Fruit fly (Drosophila melanogaster) whole organism, prepupa: ENCODE measurements around the gene CG43675.

ENCODE experiments used
- Blimp-1 ChIP-seq: fragments of 200-800 bp; sonication (Bioruptor generic); optimal IDR thresholded peaks from 3 replicates; lab custom pipeline; 2017; ENCODE audit warnings: missing biosample characterization, missing genetic modification characterization, mild to moderate bottlenecking, moderate library complexity, missing genetic modification reagents
- CG10669 ChIP-seq: fragments of 200-800 bp; sonication (Bioruptor generic); optimal IDR thresholded peaks from 3 replicates; lab custom pipeline; 2018; ENCODE audit warnings: missing biosample characterization, mild to moderate bottlenecking, missing genetic modification characterization, moderate library complexity
- CG11294 ChIP-seq: fragments of 200-800 bp; sonication (Bioruptor generic); IDR thresholded peaks from 2 replicates; pipeline ENCODE4 v1.3.6; 2022; ENCODE audit warnings: missing biosample characterization, missing genetic modification characterization
- CG11762 ChIP-seq: fragments of 200-800 bp; sonication (Bioruptor generic); optimal IDR thresholded peaks from 3 replicates; lab custom pipeline; 2016; ENCODE audit warnings: missing biosample characterization, missing genetic modification characterization; ENCODE audit not compliant: insufficient read depth
- CG11902 ChIP-seq: fragments of 200-800 bp; sonication (Bioruptor generic); optimal IDR thresholded peaks from 3 replicates; lab custom pipeline; 2016; ENCODE audit warnings: missing biosample characterization, missing genetic modification characterization
- CG15336 ChIP-seq: fragments of 200-800 bp; sonication (Bioruptor generic); IDR thresholded peaks from 2 replicates; pipeline ENCODE4 v1.3.6; 2022; ENCODE audit warnings: missing biosample characterization, missing genetic modification characterization
- CG16779 ChIP-seq: fragments of 200-800 bp; sonication (Bioruptor generic); optimal IDR thresholded peaks from 3 replicates; lab custom pipeline; 2017; ENCODE audit warnings: missing biosample characterization, mild to moderate bottlenecking, missing genetic modification characterization
- CG32006 ChIP-seq: fragments of 200-800 bp; sonication (Bioruptor generic); optimal IDR thresholded peaks from 3 replicates; lab custom pipeline; 2017; ENCODE audit warnings: missing biosample characterization, mild to moderate bottlenecking, missing genetic modification characterization
- CG34406 ChIP-seq: fragments of 200-800 bp; sonication (Bioruptor generic); optimal IDR thresholded peaks from 3 replicates; lab custom pipeline; 2016; ENCODE audit warnings: missing biosample characterization, missing genetic modification characterization
- CG6163 ChIP-seq: fragments of 200-800 bp; sonication (Bioruptor generic); IDR thresholded peaks from 3 replicates; pipeline ENCODE4 v1.3.6; 2022; ENCODE audit warnings: missing biosample characterization, missing genetic modification characterization
- CG6792 ChIP-seq: fragments of 200-800 bp; sonication (Bioruptor generic); optimal IDR thresholded peaks from 3 replicates; lab custom pipeline; 2016; ENCODE audit warnings: missing biosample characterization, missing genetic modification characterization
- CG6808 ChIP-seq: fragments of 200-800 bp; sonication (Bioruptor generic); optimal IDR thresholded peaks from 3 replicates; lab custom pipeline; 2017; ENCODE audit warnings: missing biosample characterization, missing genetic modification characterization, mild to moderate bottlenecking, moderate library complexity, missing genetic modification reagents
- CG6854 ChIP-seq: fragments of 200-800 bp; sonication (Bioruptor generic); optimal IDR thresholded peaks from 2 replicates; lab custom pipeline; 2017; ENCODE audit warnings: missing biosample characterization, mild to moderate bottlenecking, missing genetic modification characterization
- CG7368 ChIP-seq: fragments of 200-800 bp; sonication (Bioruptor generic); optimal IDR thresholded peaks from 3 replicates; lab custom pipeline; 2016; ENCODE audit warnings: missing biosample characterization, missing genetic modification characterization
- CG8119 ChIP-seq: fragments of 200-800 bp; sonication (Bioruptor generic); IDR thresholded peaks from 3 replicates; pipeline ENCODE4 v1.3.6; 2022; ENCODE audit warnings: missing biosample characterization, missing genetic modification characterization
- CG8319 ChIP-seq: fragments of 200-800 bp; sonication (Bioruptor generic); optimal IDR thresholded peaks from 3 replicates; lab custom pipeline; 2016; ENCODE audit warnings: missing biosample characterization, missing genetic modification characterization
- CG9139 ChIP-seq: fragments of 200-800 bp; sonication (Bioruptor generic); optimal IDR thresholded peaks from 3 replicates; lab custom pipeline; 2017; ENCODE audit warnings: missing biosample characterization, mild to moderate bottlenecking, missing genetic modification characterization
- Eip75B ChIP-seq: fragments of 200-800 bp; sonication (Bioruptor generic); optimal IDR thresholded peaks from 3 replicates; lab custom pipeline; 2016; ENCODE audit warnings: missing biosample characterization, missing genetic modification characterization
- Eip78C ChIP-seq: fragments of 200-800 bp; sonication (Bioruptor generic); peaks from one replicate; lab custom pipeline; 2016; ENCODE audit warnings: missing biosample characterization, missing genetic modification characterization
- Eip93F ChIP-seq: fragments of 200-800 bp; sonication (Bioruptor generic); optimal IDR thresholded peaks from 2 replicates; lab custom pipeline; 2016; ENCODE audit warnings: missing biosample characterization, mild to moderate bottlenecking, missing genetic modification characterization
- Ets96B ChIP-seq: fragments of 200-800 bp; optimal IDR thresholded peaks from 2 replicates; lab custom pipeline; 2019; ENCODE audit warnings: missing biosample characterization, mild to moderate bottlenecking, missing genetic modification characterization, moderate library complexity
- Hr38 ChIP-seq: sonication (Bioruptor generic); optimal IDR thresholded peaks from 2 replicates; lab custom pipeline; 2016; ENCODE audit warnings: missing biosample characterization, missing genetic modification characterization
- Hr39 ChIP-seq: fragments of 200-800 bp; sonication (Bioruptor generic); optimal IDR thresholded peaks from 2 replicates; lab custom pipeline; 2016; ENCODE audit warnings: missing biosample characterization, missing genetic modification characterization
- Hr4 ChIP-seq: fragments of 200-800 bp; sonication (Bioruptor generic); optimal IDR thresholded peaks from 3 replicates; lab custom pipeline; 2016; ENCODE audit warnings: missing biosample characterization, missing genetic modification characterization
- Lpt ChIP-seq: fragments of 200-800 bp; sonication (Bioruptor generic); optimal IDR thresholded peaks from 3 replicates; lab custom pipeline; 2016; ENCODE audit warnings: missing biosample characterization, missing genetic modification characterization
- Met ChIP-seq: fragments of 200-800 bp; sonication (Bioruptor generic); optimal IDR thresholded peaks from 3 replicates; lab custom pipeline; 2016; ENCODE audit warnings: missing biosample characterization, missing genetic modification characterization
- OdsH ChIP-seq: fragments of 200-800 bp; sonication (Bioruptor generic); optimal IDR thresholded peaks from 3 replicates; lab custom pipeline; 2016; ENCODE audit warnings: missing biosample characterization, missing genetic modification characterization
- Smox ChIP-seq: fragments of 200-800 bp; sonication (Bioruptor generic); optimal IDR thresholded peaks from 3 replicates; lab custom pipeline; 2016; ENCODE audit warnings: missing biosample characterization, missing genetic modification characterization
- Sox102F ChIP-seq: fragments of 200-800 bp; sonication (Bioruptor generic); optimal IDR thresholded peaks from 2 replicates; lab custom pipeline; 2016; ENCODE audit warnings: missing biosample characterization, mild to moderate bottlenecking, missing genetic modification characterization
- Sox14 ChIP-seq: fragments of 200-800 bp; sonication (Bioruptor generic); optimal IDR thresholded peaks from 3 replicates; lab custom pipeline; 2016; ENCODE audit warnings: missing biosample characterization, missing genetic modification characterization
- Sox15 ChIP-seq: fragments of 200-800 bp; sonication (Bioruptor generic); optimal IDR thresholded peaks from 3 replicates; lab custom pipeline; 2016; ENCODE audit warnings: missing biosample characterization, missing genetic modification characterization
- achi ChIP-seq: fragments of 200-800 bp; sonication (Bioruptor generic); optimal IDR thresholded peaks from 3 replicates; lab custom pipeline; 2016; ENCODE audit warnings: missing biosample characterization, missing genetic modification characterization
- acj6 ChIP-seq: fragments of 200-800 bp; sonication (Bioruptor generic); optimal IDR thresholded peaks from 3 replicates; lab custom pipeline; 2016; ENCODE audit warnings: missing biosample characterization, missing genetic modification characterization
- cyc ChIP-seq: fragments of 200-800 bp; sonication (Bioruptor generic); optimal IDR thresholded peaks from 3 replicates; lab custom pipeline; 2016; ENCODE audit warnings: missing biosample characterization, missing genetic modification characterization
- dac ChIP-seq: fragments of 200-800 bp; sonication (Bioruptor generic); optimal IDR thresholded peaks from 2 replicates; lab custom pipeline; 2017; ENCODE audit warnings: missing biosample characterization, mild to moderate bottlenecking, missing genetic modification characterization
- eg ChIP-seq: fragments of 200-800 bp; sonication (Bioruptor generic); IDR thresholded peaks from 3 replicates; pipeline ENCODE4 v1.3.6; 2022; ENCODE audit warnings: missing biosample characterization, missing genetic modification characterization
- esn ChIP-seq: fragments of 200-800 bp; sonication (Bioruptor generic); optimal IDR thresholded peaks from 2 replicates; lab custom pipeline; 2016; ENCODE audit warnings: missing biosample characterization, mild to moderate bottlenecking, missing genetic modification characterization, moderate library complexity
- fd85E ChIP-seq: fragments of 200-800 bp; sonication (Bioruptor generic); optimal IDR thresholded peaks from 3 replicates; lab custom pipeline; 2016; ENCODE audit warnings: missing biosample characterization, missing genetic modification characterization
- fkh ChIP-seq: fragments of 200-800 bp; sonication (Bioruptor generic); optimal IDR thresholded peaks from 3 replicates; lab custom pipeline; 2017; ENCODE audit warnings: missing biosample characterization, mild to moderate bottlenecking, missing genetic modification characterization, moderate library complexity
- lz ChIP-seq: fragments of 200-800 bp; sonication (Bioruptor generic); optimal IDR thresholded peaks from 3 replicates; lab custom pipeline; 2016; ENCODE audit warnings: missing biosample characterization, missing genetic modification characterization
- net ChIP-seq: fragments of 200-800 bp; sonication (Bioruptor generic); optimal IDR thresholded peaks from 3 replicates; lab custom pipeline; 2016; ENCODE audit warnings: missing biosample characterization, missing genetic modification characterization
- pdm3 ChIP-seq: fragments of 200-800 bp; sonication (Bioruptor generic); optimal IDR thresholded peaks from 3 replicates; lab custom pipeline; 2016; ENCODE audit warnings: missing biosample characterization, missing genetic modification characterization
- salr ChIP-seq, 2 experiments: fragments of 200-800 bp; sonication (Bioruptor generic); optimal IDR thresholded peaks; 3 replicates each; lab custom pipeline; 2016 to 2018; ENCODE audit warnings: missing biosample characterization in 2 of 2, missing genetic modification characterization in 2 of 2, mild to moderate bottlenecking in 1 of 2
- spab ChIP-seq: fragments of 200-800 bp; sonication (Bioruptor generic); optimal IDR thresholded peaks from 2 replicates; lab custom pipeline; 2017; ENCODE audit warnings: missing biosample characterization, mild to moderate bottlenecking, missing genetic modification characterization, missing genetic modification reagents
- svp ChIP-seq: fragments of 200-800 bp; sonication (Bioruptor generic); peaks from one replicate; lab custom pipeline; 2016; ENCODE audit warnings: missing biosample characterization, missing genetic modification characterization
- topi ChIP-seq: fragments of 200-800 bp; sonication (Bioruptor generic); optimal IDR thresholded peaks from 3 replicates; lab custom pipeline; 2016; ENCODE audit warnings: missing biosample characterization, missing genetic modification characterization
- vri ChIP-seq: fragments of 200-800 bp; sonication (Bioruptor generic); optimal IDR thresholded peaks from 3 replicates; lab custom pipeline; 2016; ENCODE audit warnings: missing biosample characterization, mild to moderate bottlenecking, missing genetic modification characterization

CG43675 gene

DNA sequence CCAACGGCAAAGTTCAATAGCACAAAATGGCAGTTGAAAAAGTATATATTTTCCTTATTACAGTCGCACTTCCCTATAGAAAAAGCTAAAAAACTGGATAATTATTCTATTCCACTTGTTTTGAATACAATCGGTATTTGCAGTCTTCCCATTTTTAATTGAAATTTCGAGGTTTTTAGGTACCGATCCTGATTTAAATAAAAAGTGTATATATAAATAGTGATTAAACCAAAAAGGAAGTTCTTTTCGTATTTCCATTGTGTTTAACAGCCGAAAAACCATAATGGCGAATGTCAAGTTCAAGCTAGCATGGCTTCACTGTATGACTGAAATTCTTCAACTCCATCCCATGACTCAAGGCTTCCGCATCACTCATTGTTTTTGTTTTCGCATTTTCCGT lies 8.8 kb upstream of the CG43675 start (continued):
- TF ChIP-seq Smox (GFP tag; lab: Kevin White, UChicago) (peak; percentile 59), spab (peak; percentile 46), fkh (GFP tag; lab: Kevin White, UChicago) (no peak), eg (GFP tag; lab: Robert Waterston, UW) (no peak), Hr38 (GFP tag; lab: Kevin White, UChicago) (no peak), CG9139 (no peak), CG11762 (no peak), CG10669 (GFP tag; lab: Kevin White, UChicago) (peak; percentile 59), CG8119 (GFP tag; lab: Robert Waterston, UW) (peak; percentile 35; the same call in 1 of the 3 replicates), CG15336 (GFP tag; lab: Robert Waterston, UW) (peak; percentile 33), OdsH (GFP tag; lab: Kevin White, UChicago) (peak; percentile 50)

DNA sequence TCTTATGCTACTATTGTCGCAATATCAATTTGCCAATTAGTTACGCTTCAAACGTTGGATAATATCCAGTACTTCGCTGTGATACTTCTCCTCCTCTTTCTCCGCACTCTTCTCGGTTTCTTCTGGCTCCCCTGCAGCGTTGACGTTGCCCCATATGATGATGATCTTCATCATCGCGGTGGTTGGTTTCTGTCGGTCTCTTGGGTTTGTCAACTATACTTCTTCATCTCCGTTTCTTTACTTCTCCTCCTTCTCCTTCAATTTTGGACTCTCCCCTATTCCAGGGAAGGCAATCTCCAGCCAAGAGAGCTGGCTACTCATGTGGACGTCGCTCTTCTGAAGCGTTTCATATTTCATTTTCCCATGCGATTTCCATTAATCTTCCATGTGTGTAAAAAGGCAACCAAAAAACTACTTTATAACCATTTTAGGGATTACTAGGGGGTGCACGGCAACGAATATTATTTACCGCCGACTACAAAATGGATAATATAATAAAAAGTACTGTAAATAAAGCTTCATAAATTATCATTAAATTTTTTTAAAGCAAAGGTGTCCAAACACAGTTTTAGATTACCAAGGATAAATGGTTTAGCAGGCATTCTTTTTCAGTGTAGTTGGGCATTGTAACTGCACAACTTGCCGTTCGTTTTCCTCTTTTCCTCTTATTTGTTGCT lies 7.5 kb upstream of the CG43675 start:
- TF ChIP-seq esn (GFP tag; lab: Kevin White, UChicago) (peak; percentile 89), vri (GFP tag; lab: Kevin White, UChicago) (peak; percentile 44), fd85E (GFP tag; lab: Kevin White, UChicago) (peak; percentile 75), CG11762 (peak; percentile 89), topi (GFP tag; lab: Kevin White, UChicago) (peak; percentile 85), lz (peak; percentile 84), Sox15 (GFP tag; lab: Kevin White, UChicago) (peak; percentile 77), Eip93F (GFP tag; lab: Kevin White, UChicago) (no peak), Sox14 (GFP tag; lab: Kevin White, UChicago) (peak; percentile 90), CG6808 (GFP tag; lab: Kevin White, UChicago) (peak; percentile 89), Ets96B (tag; lab: Kevin White, UChicago) (peak; percentile 94), CG6792 (GFP tag; lab: Kevin White, UChicago) (peak; percentile 89), Met (GFP tag; lab: Kevin White, UChicago) (peak; percentile 88), Eip78C (GFP tag; lab: Kevin White, UChicago) (peak; percentile 98), achi (GFP tag; lab: Kevin White, UChicago) (peak; percentile 92), Hr4 (GFP tag; lab: Kevin White, UChicago) (peak; percentile 92), CG32006 (peak; percentile 93), CG15336 (GFP tag; lab: Robert Waterston, UW) (peak; percentile 90), CG8319 (GFP tag; lab: Kevin White, UChicago) (peak; percentile 85), fkh (GFP tag; lab: Kevin White, UChicago) (no peak), salr (GFP tag; optimal IDR thresholded peaks at IDR 0.05; lab: Kevin White, UChicago) (peak; percentile 85), CG34406 (peak; percentile 90), Lpt (peak; percentile 90), CG6163 (GFP tag; lab: Robert Waterston, UW) (peak; percentile 90), net (GFP tag; lab: Kevin White, UChicago) (peak; percentile 92), CG8119 (GFP tag; lab: Robert Waterston, UW) (peak; percentile 86), CG16779 (tag; lab: Kevin White, UChicago) (peak; percentile 85), Hr39 (GFP tag; lab: Kevin White, UChicago) (peak; percentile 79), Sox102F (GFP tag; lab: Kevin White, UChicago) (peak; percentile 82), cyc (GFP tag; lab: Kevin White, UChicago) (peak; percentile 74), svp (GFP tag; lab: Kevin White, UChicago) (peak; percentile 93), Eip75B (GFP tag; lab: Kevin White, UChicago) (peak; percentile 90), dac (GFP tag; lab: Kevin White, UChicago) (peak; percentile 56), CG9139 (peak; percentile 70), CG6854 (GFP tag; lab: Kevin White, UChicago) (peak; percentile 36), CG11294 (GFP tag; lab: Robert Waterston, UW) (peak; percentile 42; the same call in 1 of the 2 replicates), pdm3 (GFP tag; lab: Kevin White, UChicago) (peak; percentile 93), CG11902 (GFP tag; lab: Kevin White, UChicago) (peak; percentile 74), CG10669 (GFP tag; lab: Kevin White, UChicago) (peak; percentile 91), spab (peak; percentile 89), eg (GFP tag; lab: Robert Waterston, UW) (peak; percentile 87), Hr38 (GFP tag; lab: Kevin White, UChicago) (no peak), Smox (GFP tag; lab: Kevin White, UChicago) (peak; percentile 80), acj6 (GFP tag; lab: Kevin White, UChicago) (peak; percentile 92), Blimp-1 (GFP tag; lab: Kevin White, UChicago) (no peak), CG7368 (peak; percentile 87)
